Fruit fly (Drosophila melanogaster) whole organism, embryonic: Measurements from ENCODE around the gene bma.

Experiments
- Atf-2 ChIP-seq: fragments of 200-800 bp; sonication (Bioruptor generic); optimal IDR thresholded peaks from 2 replicates; lab custom pipeline; 2016; ENCODE audit warnings: missing biosample characterization, missing genetic modification characterization
- Bteb2 ChIP-seq: fragments of 200-800 bp; sonication (Bioruptor generic); optimal IDR thresholded peaks from 2 replicates; lab custom pipeline; 2016; ENCODE audit warnings: missing biosample characterization, missing genetic modification characterization
- CG10462 ChIP-seq: fragments of 200-800 bp; sonication (Bioruptor generic); optimal IDR thresholded peaks from 2 replicates; lab custom pipeline; 2016; ENCODE audit warnings: missing biosample characterization, missing genetic modification characterization
- CG10543 ChIP-seq: fragments of 200-800 bp; sonication (Bioruptor generic); optimal IDR thresholded peaks from 3 replicates; lab custom pipeline; 2017; ENCODE audit warnings: missing biosample characterization, mild to moderate bottlenecking, missing genetic modification characterization, moderate library complexity
- CG11247 ChIP-seq: fragments of 200-800 bp; sonication (Bioruptor generic); IDR thresholded peaks from 2 replicates; pipeline ENCODE4 v1.3.6; 2022; ENCODE audit warnings: missing biosample characterization, missing genetic modification characterization
- CG11560 ChIP-seq: fragments of 200-800 bp; sonication (Bioruptor generic); IDR thresholded peaks from 3 replicates; pipeline ENCODE4 v1.3.6; 2022; ENCODE audit warnings: missing biosample characterization, missing genetic modification characterization
- CG1233 ChIP-seq: fragments of 200-800 bp; sonication (Bioruptor generic); optimal IDR thresholded peaks from 4 replicates; lab custom pipeline; 2018; ENCODE audit warnings: missing biosample characterization, mild to moderate bottlenecking, missing genetic modification characterization
- CG13123 ChIP-seq: fragments of 200-800 bp; sonication (Bioruptor generic); optimal IDR thresholded peaks from 2 replicates; lab custom pipeline; 2016; ENCODE audit warnings: missing biosample characterization, missing genetic modification characterization
- CG14710 ChIP-seq: fragments of 200-800 bp; sonication (Bioruptor generic); optimal IDR thresholded peaks from 3 replicates; lab custom pipeline; 2019; ENCODE audit warnings: missing biosample characterization, mild to moderate bottlenecking, missing genetic modification characterization, moderate library complexity
- CG15011 ChIP-seq: fragments of 200-800 bp; sonication (Bioruptor generic); optimal IDR thresholded peaks from 3 replicates; lab custom pipeline; 2018; ENCODE audit warnings: missing biosample characterization, mild to moderate bottlenecking, missing genetic modification characterization
- CG16779 ChIP-seq: fragments of 200-800 bp; sonication (Bioruptor generic); IDR thresholded peaks from 2 replicates; pipeline ENCODE4 v1.3.6; 2022; ENCODE audit warnings: missing biosample characterization, missing genetic modification characterization
- CG17359 ChIP-seq: fragments of 200-800 bp; sonication (Bioruptor generic); optimal IDR thresholded peaks from 3 replicates; lab custom pipeline; 2018; ENCODE audit warnings: missing biosample characterization, mild to moderate bottlenecking, missing genetic modification characterization, moderate library complexity
- CG17361 ChIP-seq: fragments of 200-800 bp; sonication (Bioruptor generic); IDR thresholded peaks from 3 replicates; pipeline ENCODE4 v1.3.6; 2022; ENCODE audit warnings: missing biosample characterization, missing genetic modification characterization
- CG18599 ChIP-seq: fragments of 200-800 bp; sonication (Bioruptor generic); optimal IDR thresholded peaks from 3 replicates; lab custom pipeline; 2017; ENCODE audit warnings: missing biosample characterization, missing genetic modification characterization, mild to moderate bottlenecking, moderate library complexity, missing genetic modification reagents
- CG2678 ChIP-seq: fragments of 200-800 bp; sonication (Bioruptor generic); optimal IDR thresholded peaks from 3 replicates; lab custom pipeline; 2019; ENCODE audit warnings: missing biosample characterization, mild to moderate bottlenecking, missing genetic modification characterization, moderate library complexity
- CG34224 ChIP-seq: fragments of 200-800 bp; sonication (Bioruptor generic); IDR thresholded peaks from 3 replicates; pipeline ENCODE4 v1.3.6; 2022; ENCODE audit warnings: missing biosample characterization, missing genetic modification characterization; ENCODE audit not compliant: partially characterized antibody
- CG34422 ChIP-seq: fragments of 200-800 bp; sonication (Bioruptor generic); IDR thresholded peaks from 3 replicates; pipeline ENCODE4 v1.3.6; 2022; ENCODE audit warnings: missing biosample characterization, missing genetic modification characterization
- CG4360 ChIP-seq: fragments of 200-800 bp; sonication (Bioruptor generic); IDR thresholded peaks from 2 replicates; pipeline ENCODE4 v1.3.6; 2022; ENCODE audit warnings: missing biosample characterization, missing genetic modification characterization
- CG4424 ChIP-seq: fragments of 200-800 bp; sonication (Bioruptor generic); optimal IDR thresholded peaks from 3 replicates; lab custom pipeline; 2016; ENCODE audit warnings: missing biosample characterization, missing genetic modification characterization
- CG6254 ChIP-seq: fragments of 200-800 bp; sonication (Bioruptor generic); optimal IDR thresholded peaks from 3 replicates; lab custom pipeline; 2017; ENCODE audit warnings: mild to moderate bottlenecking, missing biosample characterization, missing genetic modification reagents, missing genetic modification characterization
- CG8944 ChIP-seq: fragments of 200-800 bp; sonication (Bioruptor generic); optimal IDR thresholded peaks from 3 replicates; lab custom pipeline; 2016; ENCODE audit warnings: missing biosample characterization, missing genetic modification characterization
- Camta ChIP-seq: fragments of 200-800 bp; sonication (Bioruptor generic); optimal IDR thresholded peaks from 2 replicates; lab custom pipeline; 2016; ENCODE audit warnings: missing biosample characterization, missing genetic modification characterization
- CkIIα-i1 ChIP-seq: fragments of 200-800 bp; sonication (Bioruptor generic); IDR thresholded peaks from 2 replicates; pipeline ENCODE4 v1.3.6; 2022; ENCODE audit warnings: missing biosample characterization, missing genetic modification characterization
- Deaf1 ChIP-seq: fragments of 200-800 bp; optimal IDR thresholded peaks from 3 replicates; lab custom pipeline; 2019; ENCODE audit warnings: missing biosample characterization, mild to moderate bottlenecking, missing genetic modification characterization, moderate library complexity
- Doc2 ChIP-seq: fragments of 200-800 bp; sonication (Bioruptor generic); IDR thresholded peaks from 2 replicates; pipeline ENCODE4 v1.3.6; 2022; ENCODE audit warnings: missing biosample characterization, missing genetic modification characterization
- Eip74EF ChIP-seq, 2 experiments: fragments of 200-800 bp in 1 of 2; fragments of >200 bp in 1 of 2; sonication (Bioruptor generic) in 1 of 2; optimal IDR thresholded peaks; 2 replicates each; lab custom pipeline; 2017 to 2019; ENCODE audit warnings: missing biosample characterization in 2 of 2, missing genetic modification characterization in 2 of 2, mild to moderate bottlenecking in 1 of 2, moderate library complexity in 1 of 2
- Elba2 ChIP-seq: fragments of 200-800 bp; sonication (Bioruptor generic); optimal IDR thresholded peaks from 3 replicates; lab custom pipeline; 2016; ENCODE audit warnings: missing biosample characterization, missing genetic modification characterization
- Fer2 ChIP-seq: fragments of 200-800 bp; sonication (Bioruptor generic); optimal IDR thresholded peaks from 2 replicates; lab custom pipeline; 2018; ENCODE audit warnings: missing biosample characterization, mild to moderate bottlenecking, missing genetic modification characterization, moderate library complexity
- H2.0 ChIP-seq: fragments of 200-800 bp; sonication (Bioruptor generic); IDR thresholded peaks from 2 replicates; pipeline ENCODE4 v1.3.6; 2022; ENCODE audit warnings: missing biosample characterization, missing genetic modification characterization
- Hr39 ChIP-seq: fragments of >200 bp; optimal IDR thresholded peaks from 2 replicates; lab custom pipeline; 2017
- Hsf ChIP-seq: fragments of 200-800 bp; sonication (Bioruptor generic); optimal IDR thresholded peaks from 3 replicates; lab custom pipeline; 2016; ENCODE audit warnings: missing biosample characterization, missing genetic modification characterization
- Lhr ChIP-seq: fragments of 200-800 bp; sonication (Bioruptor generic); optimal IDR thresholded peaks from 3 replicates; lab custom pipeline; 2017; ENCODE audit warnings: mild to moderate bottlenecking, missing biosample characterization, missing genetic modification reagents, missing genetic modification characterization
- MESR4 ChIP-seq: fragments of 200-800 bp; sonication (Bioruptor generic); optimal IDR thresholded peaks from 2 replicates; lab custom pipeline; 2018; ENCODE audit warnings: missing biosample characterization, mild to moderate bottlenecking, missing genetic modification characterization, moderate library complexity
- Nf-YC ChIP-seq: fragments of 200-800 bp; optimal IDR thresholded peaks from 3 replicates; lab custom pipeline; 2019; ENCODE audit warnings: missing biosample characterization, mild to moderate bottlenecking, missing genetic modification characterization, moderate library complexity
- Oli ChIP-seq: fragments of 200-800 bp; sonication (Bioruptor generic); optimal IDR thresholded peaks from 2 replicates; lab custom pipeline; 2018; ENCODE audit warnings: missing biosample characterization, mild to moderate bottlenecking, missing genetic modification characterization, moderate library complexity
- Opbp ChIP-seq: fragments of 200-800 bp; sonication (Bioruptor generic); IDR thresholded peaks from 3 replicates; pipeline ENCODE4 v1.3.6; 2022; ENCODE audit warnings: missing biosample characterization, missing genetic modification characterization; ENCODE audit not compliant: partially characterized antibody
- bcd ChIP-seq: fragments of 200-800 bp; sonication (Bioruptor generic); optimal IDR thresholded peaks from 2 replicates; lab custom pipeline; 2017; ENCODE audit warnings: missing biosample characterization, mild to moderate bottlenecking, missing genetic modification characterization
- caup ChIP-seq: fragments of 200-800 bp; sonication (Bioruptor generic); optimal IDR thresholded peaks from 3 replicates; lab custom pipeline; 2017; ENCODE audit warnings: missing biosample characterization, mild to moderate bottlenecking, missing genetic modification characterization, moderate library complexity; ENCODE audit not compliant: severe bottlenecking
- da ChIP-seq: fragments of 200-800 bp; sonication (Bioruptor generic); optimal IDR thresholded peaks from 2 replicates; lab custom pipeline; 2016; ENCODE audit warnings: missing biosample characterization, missing genetic modification characterization
- fd102C ChIP-seq: fragments of 200-800 bp; sonication (Bioruptor generic); optimal IDR thresholded peaks from 2 replicates; lab custom pipeline; 2018; ENCODE audit warnings: missing biosample characterization, mild to moderate bottlenecking, missing genetic modification characterization, moderate library complexity
- gfzf ChIP-seq: fragments of 200-800 bp; sonication (Bioruptor generic); optimal IDR thresholded peaks from 2 replicates; lab custom pipeline; 2016; ENCODE audit warnings: missing biosample characterization, mild to moderate bottlenecking, missing genetic modification characterization, moderate library complexity
- her ChIP-seq: fragments of 200-800 bp; sonication (Bioruptor generic); optimal IDR thresholded peaks from 2 replicates; lab custom pipeline; 2016; ENCODE audit warnings: missing biosample characterization, missing genetic modification characterization
- ken ChIP-seq: fragments of 200-800 bp; sonication (Bioruptor generic); IDR thresholded peaks from 3 replicates; pipeline ENCODE4 v1.3.6; 2022; ENCODE audit warnings: missing biosample characterization, missing genetic modification characterization
- lilli ChIP-seq: fragments of 200-800 bp; sonication (Bioruptor generic); optimal IDR thresholded peaks from 3 replicates; lab custom pipeline; 2016; ENCODE audit warnings: missing biosample characterization, missing genetic modification characterization
- lola ChIP-seq, 3 experiments: fragments of >200 bp in 2 of 3; fragments of 200-800 bp in 1 of 3; sonication (Bioruptor generic) in 1 of 3; optimal IDR thresholded peaks; 2 replicates each; lab custom pipeline; 2017 to 2019; ENCODE audit warnings: missing biosample characterization in 3 of 3, missing genetic modification characterization in 3 of 3, mild to moderate bottlenecking in 1 of 3, moderate library complexity in 1 of 3
- otp ChIP-seq: fragments of 200-800 bp; sonication (Bioruptor generic); IDR thresholded peaks from 3 replicates; pipeline ENCODE4, ENCODE4 v1.3.6; 2022; ENCODE audit warnings: missing biosample characterization, missing genetic modification characterization
- ro ChIP-seq: fragments of 200-800 bp; sonication (Bioruptor generic); IDR thresholded peaks from 2 replicates; pipeline ENCODE4 v1.3.6; 2022; ENCODE audit warnings: missing biosample characterization, missing genetic modification characterization
- scrt ChIP-seq: fragments of 200-800 bp; sonication (Bioruptor generic); optimal IDR thresholded peaks from 2 replicates; lab custom pipeline; 2018; ENCODE audit warnings: missing biosample characterization, mild to moderate bottlenecking, missing genetic modification characterization, moderate library complexity
- sob ChIP-seq: fragments of 200-800 bp; sonication (Bioruptor generic); IDR thresholded peaks from 2 replicates; pipeline ENCODE4 v1.3.6; 2022; ENCODE audit warnings: missing biosample characterization, missing genetic modification characterization
- tap ChIP-seq: fragments of 200-800 bp; optimal IDR thresholded peaks from 3 replicates; lab custom pipeline; 2019; ENCODE audit warnings: missing biosample characterization, mild to moderate bottlenecking, missing genetic modification characterization, moderate library complexity
- toy ChIP-seq: fragments of 200-800 bp; sonication (Bioruptor generic); IDR thresholded peaks from 2 replicates; pipeline ENCODE4 v1.3.6; 2022; ENCODE audit warnings: missing biosample characterization, missing genetic modification characterization

The bma gene

dm6 chr3L:9859624-9860023, 48.3 kb upstream of the bma start, which contains the start of gene CG10809 (continued):
- peak; percentile 92 for TF ChIP-seq CG34224
- TF ChIP-seq Opbp (GFP tag; lab: Robert Waterston, UW): peak; percentile 94
- no peak for TF ChIP-seq CG10462 (GFP tag; lab: Kevin White, UChicago)
- no peak for TF ChIP-seq CG1233 (GFP tag; lab: Kevin White, UChicago)
- peak; percentile 81 for TF ChIP-seq MESR4 (GFP tag; lab: Kevin White, UChicago)
- TF ChIP-seq CG11247 (GFP tag; lab: Robert Waterston, UW): no peak
- TF ChIP-seq caup (GFP tag; lab: Kevin White, UChicago): peak; percentile 27
- TF ChIP-seq gfzf: peak; percentile 72
- no peak for TF ChIP-seq Bteb2 (GFP tag; lab: Kevin White, UChicago)
- TF ChIP-seq ro (GFP tag; lab: Robert Waterston, UW): no peak
- TF ChIP-seq toy (GFP tag; lab: Robert Waterston, UW): no peak
- no peak for TF ChIP-seq tap (tag; lab: Kevin White, UChicago)
- TF ChIP-seq lola (GFP tag; optimal IDR thresholded peaks at IDR 0.05; lab: Kevin White, UChicago): peak in 1 of 3 experiments; percentile 36
- TF ChIP-seq Doc2 (GFP tag; lab: Robert Waterston, UW): no peak
- TF ChIP-seq CG6254 (GFP tag; lab: Kevin White, UChicago): no peak
- no peak for TF ChIP-seq otp (GFP tag; lab: Robert Waterston, UW)
- no peak for TF ChIP-seq Hr39 (lab: Kevin White, UChicago)
- TF ChIP-seq Atf-2 (GFP tag; lab: Kevin White, UChicago): no peak
- no peak for TF ChIP-seq CG8944 (GFP tag; lab: Kevin White, UChicago)
- TF ChIP-seq CG11560 (tag; lab: Robert Waterston, UW): no peak; the same call in 2 of the 3 replicates
- no peak for TF ChIP-seq Eip74EF (GFP tag; optimal IDR thresholded peaks at IDR 0.05; lab: Kevin White, UChicago)
- peak; percentile 56; the same call in 2 of the 3 replicates for TF ChIP-seq CG17361 (GFP tag; lab: Robert Waterston, UW)
- TF ChIP-seq H2.0 (GFP tag; lab: Robert Waterston, UW): no peak
- TF ChIP-seq Hsf: no peak
- TF ChIP-seq ken (GFP tag; lab: Robert Waterston, UW): no peak
- peak; percentile 22 for TF ChIP-seq her (GFP tag; lab: Kevin White, UChicago)
- peak; percentile 45 for TF ChIP-seq CG4424 (GFP tag; lab: Kevin White, UChicago)
- peak; percentile 49 for TF ChIP-seq Elba2
- peak; percentile 39; the same call in 1 of the 2 replicates for TF ChIP-seq sob (GFP tag; lab: Robert Waterston, UW)
- no peak for TF ChIP-seq da (GFP tag; lab: Kevin White, UChicago)
- no peak for TF ChIP-seq Deaf1 (tag; lab: Kevin White, UChicago)
- TF ChIP-seq CG34422 (GFP tag; lab: Robert Waterston, UW): no peak
- TF ChIP-seq fd102C (GFP tag; lab: Kevin White, UChicago): peak; percentile 5
- no peak for TF ChIP-seq CG16779 (GFP tag; lab: Robert Waterston, UW)
- TF ChIP-seq CG4360: no peak
- no peak for TF ChIP-seq Camta (GFP tag; lab: Kevin White, UChicago)
- peak; percentile 34 for TF ChIP-seq bcd
- TF ChIP-seq CG17359 (tag; lab: Kevin White, UChicago): peak; percentile 6
- peak; percentile 50 for TF ChIP-seq Nf-YC (tag; lab: Kevin White, UChicago)
- no peak for TF ChIP-seq CG10543
- TF ChIP-seq CkIIα-i1 (GFP tag; lab: Robert Waterston, UW): no peak
- no peak for TF ChIP-seq CG15011
- TF ChIP-seq lilli: peak; percentile 45
- no peak for TF ChIP-seq Fer2 (tag; lab: Kevin White, UChicago)
- TF ChIP-seq scrt (GFP tag; lab: Kevin White, UChicago): no peak
- TF ChIP-seq CG2678: no peak
- TF ChIP-seq CG13123: peak; percentile 25
- TF ChIP-seq CG14710 (tag; lab: Kevin White, UChicago): peak; percentile 79
- no peak for TF ChIP-seq CG18599 (GFP tag; lab: Kevin White, UChicago)
- no peak for TF ChIP-seq Lhr
- no peak for TF ChIP-seq Oli (tag; lab: Kevin White, UChicago)
